Worm (Caenorhabditis elegans) whole organism, mixed stage, embryonic: Measurements from ENCODE around the gene kqt-2.
A peak's percentile ranks its signal among the peaks of the same experiment; 100 is the strongest.

ENCODE experiments used
- M03D4.4 ChIP-seq: sonication (generic microtip); optimal IDR thresholded peaks from 2 replicates; lab custom pipeline; 2017; ENCODE audit warnings: mild to moderate bottlenecking, missing genetic modification characterization, missing compliant biosample characterization
- bed-3 ChIP-seq: fragments of 200-800 bp; sonication (Bioruptor generic); optimal IDR thresholded peaks from 3 replicates; lab custom pipeline; 2018; ENCODE audit warnings: mild to moderate bottlenecking, missing genetic modification characterization, moderate library complexity, missing compliant biosample characterization
- blmp-1 ChIP-seq: fragments of 150-350 bp; optimal IDR thresholded peaks from 2 replicates; lab custom pipeline; 2014; ENCODE audit warnings: missing biosample characterization, missing genetic modification characterization
- ceh-39 ChIP-seq: fragments of 150-350 bp; optimal IDR thresholded peaks from 2 replicates; lab custom pipeline; 2014; ENCODE audit warnings: missing biosample characterization, missing genetic modification characterization
- ceh-43 ChIP-seq: fragments of 200-800 bp; sonication (Bioruptor generic); optimal IDR thresholded peaks from 2 replicates; lab custom pipeline; 2018; ENCODE audit warnings: mild to moderate bottlenecking, missing genetic modification characterization, moderate library complexity, missing compliant biosample characterization
- ceh-83 ChIP-seq: fragments of 200-800 bp; sonication (Bioruptor generic); optimal IDR thresholded peaks from 2 replicates; lab custom pipeline; 2018; ENCODE audit warnings: mild to moderate bottlenecking, missing genetic modification characterization, missing compliant biosample characterization
- ces-1 ChIP-seq: fragments of 150-350 bp; optimal IDR thresholded peaks from 2 replicates; lab custom pipeline; 2014; ENCODE audit warnings: missing biosample characterization, missing genetic modification reagents, missing genetic modification characterization
- cnd-1 ChIP-seq: fragments of 200-800 bp; sonication (Bioruptor generic); optimal IDR thresholded peaks from 2 replicates; lab custom pipeline; 2018; ENCODE audit warnings: mild to moderate bottlenecking, missing genetic modification characterization, missing compliant biosample characterization
- drap-1 ChIP-seq: fragments of 200-800 bp; sonication (Bioruptor generic); optimal IDR thresholded peaks from 3 replicates; lab custom pipeline; 2018; ENCODE audit warnings: mild to moderate bottlenecking, missing genetic modification characterization, missing compliant biosample characterization
- elt-1 ChIP-seq: sonication (generic microtip); optimal IDR thresholded peaks from 2 replicates; lab custom pipeline; 2017; ENCODE audit warnings: missing genetic modification characterization, mild to moderate bottlenecking, missing compliant biosample characterization, antibody characterized with exemption, moderate library complexity, borderline replicate concordance; ENCODE audit not compliant: insufficient read depth
- elt-3 ChIP-seq: fragments of 150-350 bp; optimal IDR thresholded peaks from 2 replicates; lab custom pipeline; 2014; ENCODE audit warnings: missing biosample characterization, missing genetic modification characterization
- flh-1 ChIP-seq: fragments of 200-800 bp; sonication (Bioruptor generic); optimal IDR thresholded peaks from 2 replicates; lab custom pipeline; 2018; ENCODE audit warnings: mild to moderate bottlenecking, missing genetic modification characterization, moderate library complexity, missing compliant biosample characterization
- ham-2 ChIP-seq: fragments of 200-800 bp; sonication (Bioruptor generic); optimal IDR thresholded peaks from 2 replicates; lab custom pipeline; 2018; ENCODE audit warnings: mild to moderate bottlenecking, missing genetic modification characterization, missing compliant biosample characterization
- hlh-1 ChIP-seq: fragments of 150-350 bp; optimal IDR thresholded peaks from 2 replicates; lab custom pipeline; 2014; ENCODE audit warnings: missing biosample characterization, missing genetic modification reagents, missing genetic modification characterization
- lin-13 ChIP-seq: fragments of 150-350 bp; optimal IDR thresholded peaks from 2 replicates; lab custom pipeline; 2014; ENCODE audit warnings: missing biosample characterization, missing genetic modification characterization
- lin-32 ChIP-seq: fragments of 200-800 bp; sonication (Bioruptor generic); optimal IDR thresholded peaks from 2 replicates; lab custom pipeline; 2018; ENCODE audit warnings: mild to moderate bottlenecking, missing genetic modification characterization, missing compliant biosample characterization
- lsy-2 ChIP-seq: fragments of 150-350 bp; optimal IDR thresholded peaks from 2 replicates; lab custom pipeline; 2014; ENCODE audit warnings: missing biosample characterization, missing genetic modification characterization
- mab-5 ChIP-seq: fragments of 150-350 bp; optimal IDR thresholded peaks from 2 replicates; lab custom pipeline; 2014; ENCODE audit warnings: missing biosample characterization, missing genetic modification characterization
- mep-1 ChIP-seq: fragments of 150-350 bp; optimal IDR thresholded peaks from 2 replicates; lab custom pipeline; 2017; ENCODE audit warnings: missing biosample characterization, missing genetic modification reagents, missing genetic modification characterization, inconsistent platforms
- mls-2 ChIP-seq: sonication (generic microtip); optimal IDR thresholded peaks from 2 replicates; lab custom pipeline; 2016; ENCODE audit warnings: mild to moderate bottlenecking, missing genetic modification characterization, moderate library complexity, missing compliant biosample characterization
- nhr-12 ChIP-seq: fragments of 150-350 bp; optimal IDR thresholded peaks from 2 replicates; lab custom pipeline; 2014; ENCODE audit warnings: missing biosample characterization, missing genetic modification characterization
- nhr-2 ChIP-seq: fragments of 150-350 bp; optimal IDR thresholded peaks from 2 replicates; lab custom pipeline; 2014; ENCODE audit warnings: missing biosample characterization, missing genetic modification characterization
- nhr-237 ChIP-seq: fragments of 150-350 bp; optimal IDR thresholded peaks from 2 replicates; lab custom pipeline; 2014; ENCODE audit warnings: missing biosample characterization, missing genetic modification characterization
- nhr-28 ChIP-seq: fragments of 150-350 bp; optimal IDR thresholded peaks from 2 replicates; lab custom pipeline; 2014; ENCODE audit warnings: missing biosample characterization, missing genetic modification characterization
- nhr-76 ChIP-seq: sonication (generic microtip); optimal IDR thresholded peaks from 2 replicates; lab custom pipeline; 2017; ENCODE audit warnings: missing biosample characterization, missing genetic modification characterization
- pha-4 ChIP-seq: fragments of 150-350 bp; optimal IDR thresholded peaks from 2 replicates; lab custom pipeline; 2018; ENCODE audit warnings: missing biosample characterization, missing genetic modification reagents, missing genetic modification characterization
- sem-2 ChIP-seq: fragments of 200-800 bp; sonication (Bioruptor generic); optimal IDR thresholded peaks from 2 replicates; lab custom pipeline; 2018; ENCODE audit warnings: mild to moderate bottlenecking, missing genetic modification characterization, missing compliant biosample characterization
- snpc-4 ChIP-seq: fragments of 150-350 bp; optimal IDR thresholded peaks from 2 replicates; lab custom pipeline; 2014; ENCODE audit warnings: missing biosample characterization, missing genetic modification characterization
- sptf-1 ChIP-seq: sonication (generic microtip); optimal IDR thresholded peaks from 2 replicates; lab custom pipeline; 2017; ENCODE audit warnings: mild to moderate bottlenecking, missing genetic modification characterization, moderate library complexity, missing compliant biosample characterization
- tbx-8 ChIP-seq: fragments of 200-800 bp; sonication (Bioruptor generic); optimal IDR thresholded peaks from 2 replicates; lab custom pipeline; 2018; ENCODE audit warnings: mild to moderate bottlenecking, missing genetic modification characterization, moderate library complexity, missing compliant biosample characterization
- unc-120 ChIP-seq: sonication (generic microtip); optimal IDR thresholded peaks from 2 replicates; lab custom pipeline; 2017; ENCODE audit warnings: missing genetic modification characterization, missing compliant biosample characterization; ENCODE audit not compliant: poor library complexity, severe bottlenecking
- unc-39 ChIP-seq: fragments of 150-350 bp; optimal IDR thresholded peaks from 2 replicates; lab custom pipeline; 2014; ENCODE audit warnings: missing biosample characterization, missing genetic modification characterization
- unc-62 ChIP-seq: fragments of 150-350 bp; optimal IDR thresholded peaks from 2 replicates; lab custom pipeline; 2014; ENCODE audit warnings: missing biosample characterization, missing genetic modification reagents, missing genetic modification characterization
- zip-8 ChIP-seq: fragments of 150-350 bp; optimal IDR thresholded peaks from 2 replicates; lab custom pipeline; 2014; ENCODE audit warnings: missing biosample characterization, missing genetic modification characterization
- ztf-11 ChIP-seq: fragments of 150-350 bp; optimal IDR thresholded peaks from 2 replicates; lab custom pipeline; 2014; ENCODE audit warnings: missing biosample characterization, missing genetic modification characterization

kqt-2 gene

DNA sequence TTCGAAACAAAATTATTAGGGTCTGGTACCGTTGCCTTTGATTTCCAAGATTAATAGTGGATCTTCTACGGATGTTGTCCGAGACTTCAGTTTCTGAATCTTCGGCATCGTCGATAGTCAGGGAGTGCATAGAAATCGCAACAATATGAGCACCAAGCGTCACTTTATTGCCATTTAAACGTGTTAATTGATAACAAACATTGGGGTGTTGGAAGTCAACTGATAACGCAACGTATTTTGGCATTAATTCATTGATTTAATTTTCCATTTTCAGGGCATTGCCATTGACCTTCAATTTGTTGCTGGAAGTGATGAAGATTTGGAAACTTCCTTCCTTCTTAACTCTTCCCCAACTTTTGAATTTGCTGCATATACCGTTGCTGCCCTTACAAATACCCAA, at the start of gene kqt-2:
Gene kqt-2 (minus strand): TSS at position 244 of the 400 bp plus-strand sequence.
- TF ChIP-seq elt-3 (tag; lab: Kevin White, UChicago) (no peak), cnd-1 (tag; lab: Kevin White, UChicago) (no peak), ceh-83 (GFP tag; lab: Kevin White, UChicago) (no peak), mab-5 (tag; lab: Kevin White, UChicago) (no peak), ceh-39 (tag; lab: Kevin White, UChicago) (no peak), mls-2 (tag; lab: Kevin White, UChicago) (no peak), lin-13 (tag; lab: Kevin White, UChicago) (no peak), bed-3 (no peak), mep-1 (tag; lab: Kevin White, UChicago) (no peak), snpc-4 (tag; lab: Kevin White, UChicago) (no peak), ztf-11 (tag; lab: Kevin White, UChicago) (no peak), blmp-1 (tag; lab: Kevin White, UChicago) (no peak), flh-1 (GFP tag; lab: Kevin White, UChicago) (no peak), hlh-1 (no peak), unc-39 (tag; lab: Kevin White, UChicago) (no peak), nhr-28 (no peak)

ce11 chrX:8294586-8294985, 48.4 kb upstream of the kqt-2 start, which contains the start of gene R09F10.3:
Gene R09F10.3 (plus strand): TSS chrX:8294625.
- TF ChIP-seq ztf-11 (tag; lab: Kevin White, UChicago): no peak
- no peak for TF ChIP-seq mep-1 (tag; lab: Kevin White, UChicago)
- TF ChIP-seq ceh-83 (GFP tag; lab: Kevin White, UChicago): no peak
- no peak for TF ChIP-seq ceh-43 (GFP tag; lab: Kevin White, UChicago)
- no peak for TF ChIP-seq unc-62 (GFP tag; lab: Kevin White, UChicago)
- TF ChIP-seq lsy-2 (tag; lab: Kevin White, UChicago): no peak
- no peak for TF ChIP-seq unc-120 (tag; lab: Kevin White, UChicago)
- no peak for TF ChIP-seq tbx-8 (GFP tag; lab: Kevin White, UChicago)
- no peak for TF ChIP-seq cnd-1 (tag; lab: Kevin White, UChicago)
- TF ChIP-seq bed-3: no peak
- no peak for TF ChIP-seq ceh-39 (tag; lab: Kevin White, UChicago)
- TF ChIP-seq nhr-237 (tag; lab: Kevin White, UChicago): no peak
- no peak for TF ChIP-seq nhr-2 (tag; lab: Kevin White, UChicago)
- no peak for TF ChIP-seq zip-8 (tag; lab: Kevin White, UChicago)
- TF ChIP-seq ham-2 (GFP tag; lab: Kevin White, UChicago): no peak
- TF ChIP-seq drap-1 (GFP tag; lab: Kevin White, UChicago): no peak
- TF ChIP-seq mls-2 (tag; lab: Kevin White, UChicago): no peak
- no peak for TF ChIP-seq elt-1
- no peak for TF ChIP-seq nhr-12 (tag; lab: Kevin White, UChicago)

DNA sequence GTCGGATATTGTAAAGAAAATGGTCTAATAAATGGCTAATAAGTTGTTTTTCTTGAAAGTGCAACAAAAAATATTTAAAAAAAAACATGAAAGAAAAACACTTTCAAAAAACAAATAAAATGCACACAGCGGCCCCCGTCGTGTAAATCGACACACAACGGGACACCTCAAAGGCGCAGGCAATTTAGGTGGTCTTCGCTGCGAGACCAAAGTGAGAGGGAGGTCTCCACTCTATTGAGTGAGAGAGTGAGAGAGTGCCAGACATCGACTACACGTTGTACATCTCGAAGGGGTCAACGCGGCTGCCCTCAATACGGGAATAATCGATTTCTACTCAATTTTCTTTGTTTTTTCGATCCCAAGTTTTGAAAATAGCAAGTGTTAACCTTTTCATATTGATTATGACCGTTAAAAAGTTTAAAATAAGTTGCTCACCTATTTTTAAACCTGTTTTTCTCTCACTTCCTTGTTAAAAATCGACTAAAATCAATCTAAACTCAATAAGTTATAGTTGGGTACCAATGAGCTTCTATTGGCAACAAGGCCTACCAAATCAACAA, 40.7 kb upstream of the kqt-2 start, which contains the start of gene sec-16A.2:
Gene sec-16A.2 (plus strand): TSS at position 510 of the 560 bp plus-strand sequence.
- TF ChIP-seq unc-39 (tag; lab: Kevin White, UChicago): no peak
- TF ChIP-seq snpc-4 (tag; lab: Kevin White, UChicago): no peak
- TF ChIP-seq M03D4.4: no peak
- TF ChIP-seq cnd-1 (tag; lab: Kevin White, UChicago): peak; percentile 17
- TF ChIP-seq drap-1 (GFP tag; lab: Kevin White, UChicago): peak; percentile 59
- no peak for TF ChIP-seq nhr-12 (tag; lab: Kevin White, UChicago)
- no peak for TF ChIP-seq sem-2
- no peak for TF ChIP-seq ham-2 (GFP tag; lab: Kevin White, UChicago)
- TF ChIP-seq unc-62 (GFP tag; lab: Kevin White, UChicago): no peak
- no peak for TF ChIP-seq ceh-43 (GFP tag; lab: Kevin White, UChicago)
- no peak for TF ChIP-seq zip-8 (tag; lab: Kevin White, UChicago)
- no peak for TF ChIP-seq flh-1 (GFP tag; lab: Kevin White, UChicago)
- no peak for TF ChIP-seq elt-1
- TF ChIP-seq nhr-237 (tag; lab: Kevin White, UChicago): peak; percentile 69
- no peak for TF ChIP-seq tbx-8 (GFP tag; lab: Kevin White, UChicago)
- TF ChIP-seq nhr-2 (tag; lab: Kevin White, UChicago): no peak
- TF ChIP-seq ztf-11 (tag; lab: Kevin White, UChicago): no peak
- no peak for TF ChIP-seq mab-5 (tag; lab: Kevin White, UChicago)
- TF ChIP-seq mep-1 (tag; lab: Kevin White, UChicago): peak; percentile 92
- TF ChIP-seq blmp-1 (tag; lab: Kevin White, UChicago): no peak
- TF ChIP-seq unc-120 (tag; lab: Kevin White, UChicago): peak; percentile 88
- TF ChIP-seq sptf-1 (tag; lab: Kevin White, UChicago): peak; percentile 33
- no peak for TF ChIP-seq ces-1
- peak; percentile 43 for TF ChIP-seq hlh-1
- TF ChIP-seq lin-13 (tag; lab: Kevin White, UChicago): peak; percentile 9
- no peak for TF ChIP-seq ceh-83 (GFP tag; lab: Kevin White, UChicago)
- peak; percentile 59 for TF ChIP-seq pha-4 (tag; lab: Kevin White, UChicago)
- TF ChIP-seq mls-2 (tag; lab: Kevin White, UChicago): peak; percentile 23
- TF ChIP-seq nhr-76 (tag; lab: Kevin White, UChicago): no peak
- TF ChIP-seq elt-3 (tag; lab: Kevin White, UChicago): no peak
- TF ChIP-seq bed-3: no peak
- peak; percentile 48 for TF ChIP-seq lsy-2 (tag; lab: Kevin White, UChicago)
- TF ChIP-seq nhr-28: no peak
- TF ChIP-seq ceh-39 (tag; lab: Kevin White, UChicago): peak; percentile 68
- no peak for TF ChIP-seq lin-32 (GFP tag; lab: Kevin White, UChicago)
